Fruit fly (Drosophila melanogaster) whole organism, prepupa: ENCODE results near the gene CG13297.

Source experiments
- CG6854 ChIP-seq: fragments of 200-800 bp; sonication (Bioruptor generic); optimal IDR thresholded peaks from 2 replicates; lab custom pipeline; 2017; ENCODE audit warnings: missing biosample characterization, mild to moderate bottlenecking, missing genetic modification characterization
- Eip93F ChIP-seq: fragments of 200-800 bp; sonication (Bioruptor generic); optimal IDR thresholded peaks from 2 replicates; lab custom pipeline; 2016; ENCODE audit warnings: missing biosample characterization, mild to moderate bottlenecking, missing genetic modification characterization
- spab ChIP-seq: fragments of 200-800 bp; sonication (Bioruptor generic); optimal IDR thresholded peaks from 2 replicates; lab custom pipeline; 2017; ENCODE audit warnings: missing biosample characterization, mild to moderate bottlenecking, missing genetic modification characterization, missing genetic modification reagents

DNA sequence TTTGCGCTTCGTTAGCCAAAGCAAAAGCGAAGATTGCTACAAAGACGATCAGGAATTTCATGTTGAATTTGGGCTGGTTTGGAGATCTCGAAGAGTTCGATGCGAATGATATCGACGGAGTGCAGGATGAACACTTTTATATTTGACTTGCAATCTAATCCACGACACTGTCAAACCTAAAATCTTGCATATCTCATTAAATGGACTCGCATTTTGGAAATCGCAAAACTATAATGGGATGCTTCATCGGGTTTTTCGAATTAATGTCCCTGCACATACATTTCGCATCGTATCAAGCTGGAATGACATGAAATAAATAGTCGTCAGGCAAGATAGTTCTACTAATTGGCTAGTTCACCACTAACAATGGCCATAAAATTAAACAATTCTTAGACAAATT is 19.2 kb downstream of the CG13297 start, which contains the start of gene Lcp65Ae:
- no peak for TF ChIP-seq Eip93F (GFP tag; lab: Kevin White, UChicago)
- no peak for TF ChIP-seq spab
- TF ChIP-seq CG6854 (GFP tag; lab: Kevin White, UChicago): no peak
